Worm (Caenorhabditis elegans) whole organism, L4/young adult: ENCODE measurements around the gene igdb-3.

Experiments used
- dao-5 ChIP-seq: sonication (generic microtip); optimal IDR thresholded peaks from 2 replicates; lab custom pipeline; 2016; ENCODE audit warnings: missing genotype, missing genetic modification characterization, moderate library complexity, missing compliant biosample characterization
- him-1 ChIP-seq: sonication (generic microtip); optimal IDR thresholded peaks from 2 replicates; lab custom pipeline; 2016; ENCODE audit warnings: missing genotype, missing genetic modification reagents, missing genetic modification characterization, missing compliant biosample characterization

ce11 chrX:6357772-6358171 is 27.5 kb upstream of the igdb-3 start, which contains the start of gene C03B1.10:
- no peak for TF ChIP-seq him-1 (tag; lab: Kevin White, UChicago)
- no peak for TF ChIP-seq dao-5 (tag; lab: Kevin White, UChicago)
